Worm (Caenorhabditis elegans) whole organism, late embryonic: ENCODE measurements around the gene F39F10.2.

Source experiments
- T23F11.4 ChIP-seq: fragments of 200-800 bp; sonication (Bioruptor generic); optimal IDR thresholded peaks from 2 replicates; lab custom pipeline; 2018; ENCODE audit warnings: mild to moderate bottlenecking, missing genetic modification characterization, missing compliant biosample characterization
- ama-1 ChIP-seq: fragments of 150-350 bp; optimal IDR thresholded peaks from 2 replicates; lab custom pipeline; 2014
- ceh-22 ChIP-seq: sonication (generic microtip); optimal IDR thresholded peaks from 2 replicates; lab custom pipeline; 2017; ENCODE audit warnings: missing biosample characterization, missing genetic modification characterization
- ceh-24 ChIP-seq: sonication (generic microtip); optimal IDR thresholded peaks from 2 replicates; lab custom pipeline; 2016; ENCODE audit warnings: mild to moderate bottlenecking, missing genetic modification characterization, missing compliant biosample characterization
- ceh-30 ChIP-seq: fragments of 150-350 bp; optimal IDR thresholded peaks from 2 replicates; lab custom pipeline; 2014; ENCODE audit warnings: missing biosample characterization, missing genetic modification characterization
- ceh-34 ChIP-seq: sonication (generic microtip); optimal IDR thresholded peaks from 2 replicates; lab custom pipeline; 2016; ENCODE audit warnings: mild to moderate bottlenecking, missing genetic modification characterization, missing compliant biosample characterization
- ceh-6 ChIP-seq: fragments of 200-800 bp; sonication (Bioruptor generic); optimal IDR thresholded peaks from 2 replicates; lab custom pipeline; 2018; ENCODE audit warnings: mild to moderate bottlenecking, missing genetic modification characterization, missing compliant biosample characterization
- che-1 ChIP-seq: sonication (generic microtip); optimal IDR thresholded peaks from 2 replicates; lab custom pipeline; 2016; ENCODE audit warnings: mild to moderate bottlenecking, missing genetic modification characterization, missing compliant biosample characterization
- elt-2 ChIP-seq: sonication (generic microtip); optimal IDR thresholded peaks from 2 replicates; lab custom pipeline; 2016; ENCODE audit warnings: missing genetic modification reagents, missing genetic modification characterization, missing compliant biosample characterization
- fkh-6 ChIP-seq: sonication (generic microtip); optimal IDR thresholded peaks from 2 replicates; lab custom pipeline; 2016; ENCODE audit warnings: missing genetic modification characterization, missing compliant biosample characterization
- hlh-30 ChIP-seq: sonication (generic microtip); optimal IDR thresholded peaks from 2 replicates; lab custom pipeline; 2017; ENCODE audit warnings: antibody characterized with exemption, missing genetic modification characterization, missing compliant biosample characterization; ENCODE audit not compliant: insufficient read depth
- nfya-1 ChIP-seq: sonication (generic microtip); optimal IDR thresholded peaks from 2 replicates; lab custom pipeline; 2017; ENCODE audit warnings: missing genetic modification characterization, mild to moderate bottlenecking, missing compliant biosample characterization, antibody characterized with exemption, moderate library complexity
- tbx-2 ChIP-seq: sonication (generic microtip); optimal IDR thresholded peaks from 2 replicates; lab custom pipeline; 2016; ENCODE audit warnings: missing genetic modification characterization, missing compliant biosample characterization
- unc-55 ChIP-seq: sonication (generic microtip); optimal IDR thresholded peaks from 2 replicates; lab custom pipeline; 2017; ENCODE audit warnings: missing biosample characterization, missing genetic modification reagents, missing genetic modification characterization

ce11 chrX:16872446-16872962, 22.2 kb upstream of the F39F10.2 start, which contains the start of gene T20F7.1:
- TF ChIP-seq ceh-6 (GFP tag; lab: Kevin White, UChicago) (no peak), che-1 (tag; lab: Kevin White, UChicago) (no peak), fkh-6 (tag; lab: Kevin White, UChicago) (no peak), unc-55 (peak; percentile 57), ceh-34 (tag; lab: Kevin White, UChicago) (peak; percentile 22), nfya-1 (peak; percentile 68), ama-1 (lab: Kevin White, UChicago) (no peak), hlh-30 (tag; lab: Kevin White, UChicago) (peak; percentile 54), ceh-30 (peak; percentile 13), tbx-2 (tag; lab: Kevin White, UChicago) (peak; percentile 64), elt-2 (no peak), ceh-24 (tag; lab: Kevin White, UChicago) (no peak), T23F11.4 (GFP tag; lab: Kevin White, UChicago) (no peak), ceh-22 (tag; lab: Kevin White, UChicago) (no peak)
